Worm (Caenorhabditis elegans) whole organism, mixed stage, embryonic: Measurements from ENCODE around the gene nhr-237.

Experiments
- M03D4.4 ChIP-seq: sonication (generic microtip); optimal IDR thresholded peaks from 2 replicates; lab custom pipeline; 2017; ENCODE audit warnings: mild to moderate bottlenecking, missing genetic modification characterization, missing compliant biosample characterization
- blmp-1 ChIP-seq: fragments of 150-350 bp; optimal IDR thresholded peaks from 2 replicates; lab custom pipeline; 2014; ENCODE audit warnings: missing biosample characterization, missing genetic modification characterization
- elt-1 ChIP-seq: sonication (generic microtip); optimal IDR thresholded peaks from 2 replicates; lab custom pipeline; 2017; ENCODE audit warnings: missing genetic modification characterization, mild to moderate bottlenecking, missing compliant biosample characterization, antibody characterized with exemption, moderate library complexity, borderline replicate concordance; ENCODE audit not compliant: insufficient read depth
- elt-3 ChIP-seq: fragments of 150-350 bp; optimal IDR thresholded peaks from 2 replicates; lab custom pipeline; 2014; ENCODE audit warnings: missing biosample characterization, missing genetic modification characterization
- flh-1 ChIP-seq: fragments of 200-800 bp; sonication (Bioruptor generic); optimal IDR thresholded peaks from 2 replicates; lab custom pipeline; 2018; ENCODE audit warnings: mild to moderate bottlenecking, missing genetic modification characterization, moderate library complexity, missing compliant biosample characterization
- mab-5 ChIP-seq: fragments of 150-350 bp; optimal IDR thresholded peaks from 2 replicates; lab custom pipeline; 2014; ENCODE audit warnings: missing biosample characterization, missing genetic modification characterization
- nhr-12 ChIP-seq: fragments of 150-350 bp; optimal IDR thresholded peaks from 2 replicates; lab custom pipeline; 2014; ENCODE audit warnings: missing biosample characterization, missing genetic modification characterization
- nhr-28 ChIP-seq: fragments of 150-350 bp; optimal IDR thresholded peaks from 2 replicates; lab custom pipeline; 2014; ENCODE audit warnings: missing biosample characterization, missing genetic modification characterization
- nhr-76 ChIP-seq: sonication (generic microtip); optimal IDR thresholded peaks from 2 replicates; lab custom pipeline; 2017; ENCODE audit warnings: missing biosample characterization, missing genetic modification characterization
- pha-4 ChIP-seq: fragments of 150-350 bp; optimal IDR thresholded peaks from 2 replicates; lab custom pipeline; 2018; ENCODE audit warnings: missing biosample characterization, missing genetic modification reagents, missing genetic modification characterization
- snpc-4 ChIP-seq: fragments of 150-350 bp; optimal IDR thresholded peaks from 2 replicates; lab custom pipeline; 2014; ENCODE audit warnings: missing biosample characterization, missing genetic modification characterization
- sptf-1 ChIP-seq: sonication (generic microtip); optimal IDR thresholded peaks from 2 replicates; lab custom pipeline; 2017; ENCODE audit warnings: mild to moderate bottlenecking, missing genetic modification characterization, moderate library complexity, missing compliant biosample characterization
- unc-39 ChIP-seq: fragments of 150-350 bp; optimal IDR thresholded peaks from 2 replicates; lab custom pipeline; 2014; ENCODE audit warnings: missing biosample characterization, missing genetic modification characterization
- zip-8 ChIP-seq: fragments of 150-350 bp; optimal IDR thresholded peaks from 2 replicates; lab custom pipeline; 2014; ENCODE audit warnings: missing biosample characterization, missing genetic modification characterization

DNA sequence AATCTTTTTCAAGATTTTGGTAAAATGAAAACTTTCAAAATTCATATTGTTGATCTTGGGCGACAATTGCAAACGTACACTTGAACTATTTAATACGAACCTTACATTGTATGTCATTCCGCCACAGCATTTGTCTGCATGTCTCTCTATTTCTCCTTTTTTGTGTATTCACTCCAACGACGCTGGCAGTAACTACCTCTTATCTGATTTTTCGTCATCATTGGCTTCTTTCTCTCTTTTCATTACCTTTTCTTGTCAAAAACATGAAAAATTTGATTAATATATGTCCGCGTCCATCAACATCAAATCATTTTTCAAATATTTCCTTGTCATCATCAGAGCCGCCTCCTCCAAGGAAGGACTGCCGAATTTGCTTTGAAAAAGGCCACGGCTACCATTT lies 16.5 kb downstream of the nhr-237 start, which contains the start of gene nhr-177:
- no peak for TF ChIP-seq unc-39
- TF ChIP-seq nhr-28 (tag; lab: Kevin White, UChicago): no peak
- no peak for TF ChIP-seq sptf-1 (tag; lab: Kevin White, UChicago)
- no peak for TF ChIP-seq zip-8 (tag; lab: Kevin White, UChicago)
- no peak for TF ChIP-seq pha-4 (tag; lab: Kevin White, UChicago)
- no peak for TF ChIP-seq blmp-1 (tag; lab: Kevin White, UChicago)
- no peak for TF ChIP-seq M03D4.4 (tag; lab: Kevin White, UChicago)
- no peak for TF ChIP-seq nhr-76 (tag; lab: Kevin White, UChicago)
- no peak for TF ChIP-seq elt-1
- no peak for TF ChIP-seq mab-5 (tag; lab: Kevin White, UChicago)
- TF ChIP-seq elt-3 (tag; lab: Kevin White, UChicago): no peak
- no peak for TF ChIP-seq nhr-12
- no peak for TF ChIP-seq flh-1 (GFP tag; lab: Kevin White, UChicago)
- no peak for TF ChIP-seq snpc-4 (tag; lab: Kevin White, UChicago)
